Worm (Caenorhabditis elegans) whole organism, early embryonic: ENCODE results near the gene F35H10.10.

Experiments used
- B0310.2 ChIP-seq: sonication (generic microtip); optimal IDR thresholded peaks from 2 replicates; lab custom pipeline; 2016; ENCODE audit warnings: mild to moderate bottlenecking, missing genetic modification characterization, missing compliant biosample characterization
- aly-1 ChIP-seq: sonication (generic microtip); optimal IDR thresholded peaks from 2 replicates; lab custom pipeline; 2016; ENCODE audit warnings: missing genetic modification characterization, missing compliant biosample characterization
- ama-1 ChIP-seq: fragments of 150-350 bp; optimal IDR thresholded peaks from 2 replicates; lab custom pipeline; 2014
- ceh-13 ChIP-seq: fragments of 200-800 bp; sonication (Bioruptor generic); optimal IDR thresholded peaks from 2 replicates; lab custom pipeline; 2018; ENCODE audit warnings: mild to moderate bottlenecking, missing genetic modification characterization, missing compliant biosample characterization
- ets-7 ChIP-seq: sonication (generic microtip); optimal IDR thresholded peaks from 2 replicates; lab custom pipeline; 2016; ENCODE audit warnings: missing genotype, missing genetic modification characterization, missing compliant biosample characterization
- flt-1 ChIP-seq: fragments of 200-800 bp; sonication (Bioruptor generic); IDR thresholded peaks from 2 replicates; pipeline ENCODE4 v1.3.6; 2022; ENCODE audit warnings: missing genetic modification characterization, missing compliant biosample characterization
- hmbx-1 ChIP-seq: sonication (generic microtip); optimal IDR thresholded peaks from 2 replicates; lab custom pipeline; 2016; ENCODE audit warnings: mild to moderate bottlenecking, missing genetic modification characterization, missing compliant biosample characterization
- hmg-4 ChIP-seq: fragments of 200-800 bp; sonication (Bioruptor generic); optimal IDR thresholded peaks from 2 replicates; lab custom pipeline; 2018; ENCODE audit warnings: mild to moderate bottlenecking, missing genetic modification characterization, missing compliant biosample characterization
- pes-1 ChIP-seq: fragments of 200-800 bp; sonication (Bioruptor generic); IDR thresholded peaks from 2 replicates; pipeline ENCODE4 v1.3.6; 2022; ENCODE audit warnings: missing genetic modification reagents, missing genetic modification characterization, missing compliant biosample characterization
- scrt-1 ChIP-seq: fragments of 200-800 bp; sonication (Bioruptor generic); IDR thresholded peaks from 2 replicates; pipeline ENCODE4 v1.3.6; 2022; ENCODE audit warnings: missing genetic modification characterization, missing compliant biosample characterization
- sea-1 ChIP-seq: fragments of 200-800 bp; sonication (Bioruptor generic); conservative IDR thresholded peaks from 2 replicates; pipeline ENCODE4 v1.3.6; 2022; ENCODE audit warnings: missing genetic modification characterization, missing compliant biosample characterization
- tbx-11 ChIP-seq: fragments of 200-800 bp; sonication (Bioruptor generic); IDR thresholded peaks from 2 replicates; pipeline ENCODE4 v1.3.6; 2022; ENCODE audit warnings: missing genetic modification characterization, missing compliant biosample characterization
- tbx-37 ChIP-seq: fragments of 200-800 bp; sonication (Bioruptor generic); conservative IDR thresholded peaks from 2 replicates; pipeline ENCODE4 v1.3.6; 2022; ENCODE audit warnings: missing genetic modification reagents, missing genetic modification characterization, missing compliant biosample characterization
- tra-4 ChIP-seq: sonication (generic microtip); optimal IDR thresholded peaks from 2 replicates; lab custom pipeline; 2017; ENCODE audit warnings: missing genetic modification characterization, missing compliant biosample characterization

- TF ChIP-seq ama-1 (lab: Kevin White, UChicago) (no peak), sea-1 (GFP tag; lab: Robert Waterston, UW) (no peak), tbx-37 (no peak), tra-4 (tag; lab: Kevin White, UChicago) (no peak), tbx-11 (GFP tag; lab: Robert Waterston, UW) (no peak), scrt-1 (GFP tag; lab: Robert Waterston, UW) (no peak), ets-7 (tag; lab: Kevin White, UChicago) (no peak), aly-1 (tag; lab: Kevin White, UChicago) (no peak), ceh-13 (GFP tag; lab: Kevin White, UChicago) (no peak), B0310.2 (tag; lab: Kevin White, UChicago) (no peak), flt-1 (no peak), pes-1 (GFP tag; lab: Robert Waterston, UW) (no peak), hmbx-1 (tag; lab: Kevin White, UChicago) (no peak), hmg-4 (GFP tag; lab: Kevin White, UChicago) (no peak)
Observed at ce11 chrIV:8312846-8313245, at the start of gene F35H10.10.
